Worm (Caenorhabditis elegans) whole organism, early embryonic: ENCODE data around the gene C25G6.4.

Experiments used
- hmbx-1 ChIP-seq: sonication (generic microtip); optimal IDR thresholded peaks from 2 replicates; lab custom pipeline; 2016; ENCODE audit warnings: mild to moderate bottlenecking, missing genetic modification characterization, missing compliant biosample characterization
- hmg-4 ChIP-seq: fragments of 200-800 bp; sonication (Bioruptor generic); optimal IDR thresholded peaks from 2 replicates; lab custom pipeline; 2018; ENCODE audit warnings: mild to moderate bottlenecking, missing genetic modification characterization, missing compliant biosample characterization
- hnd-1 ChIP-seq: sonication (generic microtip); optimal IDR thresholded peaks from 2 replicates; lab custom pipeline; 2016; ENCODE audit warnings: missing genetic modification characterization, missing compliant biosample characterization

DNA sequence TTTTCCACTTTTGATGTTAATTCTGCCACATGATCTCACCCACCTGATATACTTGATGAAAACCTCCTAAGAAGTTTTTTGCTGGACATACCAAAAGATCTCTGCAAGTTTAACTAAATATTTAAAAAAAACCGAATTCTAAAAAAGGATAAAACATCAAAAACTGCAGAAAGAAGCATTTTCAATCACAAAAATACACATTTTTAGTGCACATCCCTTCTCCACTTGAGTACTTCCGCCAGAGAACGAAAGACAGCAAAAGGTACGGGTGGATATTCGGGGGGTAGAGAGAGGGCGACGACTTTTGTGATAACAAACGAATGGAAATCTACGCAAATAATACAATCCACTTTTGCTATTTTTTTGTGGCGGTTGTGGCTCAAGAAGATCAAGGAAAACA is 19.0 kb downstream of the C25G6.4 start, which contains the start of gene C46H3.2:
- no peak for TF ChIP-seq hnd-1 (tag; lab: Kevin White, UChicago)
- TF ChIP-seq hmbx-1 (tag; lab: Kevin White, UChicago) = no peak
- no peak for TF ChIP-seq hmg-4 (GFP tag; lab: Kevin White, UChicago)
